Worm (Caenorhabditis elegans): ENCODE results near the gene amx-1.

ce11 chrIII:3831798-3832197 lies 9.6 kb downstream of the amx-1 start:
- no peak for TF ChIP-seq ama-1 (optimal IDR thresholded peaks at IDR 0.05)
- no peak for TF ChIP-seq hmbx-1 (tag; optimal IDR thresholded peaks at IDR 0.05)
- TF ChIP-seq tbx-11 (GFP tag; IDR thresholded peaks at IDR 0.05) = no peak
- no peak for TF ChIP-seq flt-1 (GFP tag; IDR thresholded peaks at IDR 0.05)
- TF ChIP-seq ceh-36 (tag; optimal IDR thresholded peaks at IDR 0.05) = no peak
- no peak for TF ChIP-seq pes-1 (GFP tag; IDR thresholded peaks at IDR 0.05)
- TF ChIP-seq B0310.2 (tag; optimal IDR thresholded peaks at IDR 0.05) = no peak
- no peak for TF ChIP-seq aly-1 (tag; optimal IDR thresholded peaks at IDR 0.05)
- no peak for TF ChIP-seq sea-1 (GFP tag; conservative IDR thresholded peaks at IDR 0.05)

Measured in whole organism, early embryonic.